Fruit fly (Drosophila melanogaster) whole organism, prepupa: ENCODE data around the gene Alg7.

Experiments
- Blimp-1 ChIP-seq: fragments of 200-800 bp; sonication (Bioruptor generic); optimal IDR thresholded peaks from 3 replicates; lab custom pipeline; 2017; ENCODE audit warnings: missing biosample characterization, missing genetic modification characterization, mild to moderate bottlenecking, moderate library complexity, missing genetic modification reagents
- CG10631 ChIP-seq: fragments of 200-800 bp; sonication (Bioruptor generic); optimal IDR thresholded peaks from 2 replicates; lab custom pipeline; 2016; ENCODE audit warnings: missing biosample characterization, missing genetic modification characterization
- CG11294 ChIP-seq: fragments of 200-800 bp; sonication (Bioruptor generic); IDR thresholded peaks from 2 replicates; pipeline ENCODE4 v1.3.6; 2022; ENCODE audit warnings: missing biosample characterization, missing genetic modification characterization
- CG11762 ChIP-seq: fragments of 200-800 bp; sonication (Bioruptor generic); optimal IDR thresholded peaks from 3 replicates; lab custom pipeline; 2016; ENCODE audit warnings: missing biosample characterization, missing genetic modification characterization; ENCODE audit not compliant: insufficient read depth
- CG1621 ChIP-seq: fragments of 200-800 bp; sonication (Bioruptor generic); optimal IDR thresholded peaks from 3 replicates; lab custom pipeline; 2018; ENCODE audit warnings: missing biosample characterization, mild to moderate bottlenecking, missing genetic modification characterization
- CG3032 ChIP-seq: fragments of 200-800 bp; optimal IDR thresholded peaks from 2 replicates; lab custom pipeline; 2019; ENCODE audit warnings: missing biosample characterization, mild to moderate bottlenecking, missing genetic modification characterization, moderate library complexity
- CG31627 ChIP-seq: fragments of 200-800 bp; sonication (Bioruptor generic); optimal IDR thresholded peaks from 3 replicates; lab custom pipeline; 2016; ENCODE audit warnings: missing biosample characterization, missing genetic modification characterization
- CG34406 ChIP-seq: fragments of 200-800 bp; sonication (Bioruptor generic); optimal IDR thresholded peaks from 3 replicates; lab custom pipeline; 2016; ENCODE audit warnings: missing biosample characterization, missing genetic modification characterization
- CG4318 ChIP-seq: fragments of 200-800 bp; sonication (Bioruptor generic); optimal IDR thresholded peaks from 3 replicates; lab custom pipeline; 2017; ENCODE audit warnings: missing biosample characterization, mild to moderate bottlenecking, missing genetic modification characterization
- CG6276 ChIP-seq: fragments of 200-800 bp; sonication (Bioruptor generic); optimal IDR thresholded peaks from 2 replicates; lab custom pipeline; 2017; ENCODE audit warnings: missing biosample characterization, mild to moderate bottlenecking, missing genetic modification characterization
- CG6792 ChIP-seq: fragments of 200-800 bp; sonication (Bioruptor generic); optimal IDR thresholded peaks from 3 replicates; lab custom pipeline; 2016; ENCODE audit warnings: missing biosample characterization, missing genetic modification characterization
- CG6854 ChIP-seq: fragments of 200-800 bp; sonication (Bioruptor generic); optimal IDR thresholded peaks from 2 replicates; lab custom pipeline; 2017; ENCODE audit warnings: missing biosample characterization, mild to moderate bottlenecking, missing genetic modification characterization
- CG7368 ChIP-seq: fragments of 200-800 bp; sonication (Bioruptor generic); optimal IDR thresholded peaks from 3 replicates; lab custom pipeline; 2016; ENCODE audit warnings: missing biosample characterization, missing genetic modification characterization
- CG8119 ChIP-seq: fragments of 200-800 bp; sonication (Bioruptor generic); IDR thresholded peaks from 3 replicates; pipeline ENCODE4 v1.3.6; 2022; ENCODE audit warnings: missing biosample characterization, missing genetic modification characterization
- CG8632 ChIP-seq: fragments of 200-800 bp; sonication (Bioruptor generic); optimal IDR thresholded peaks from 3 replicates; lab custom pipeline; 2016; ENCODE audit warnings: missing biosample characterization, missing genetic modification characterization
- Eip78C ChIP-seq: fragments of 200-800 bp; sonication (Bioruptor generic); peaks from one replicate; lab custom pipeline; 2016; ENCODE audit warnings: missing biosample characterization, missing genetic modification characterization
- Ets21C ChIP-seq: fragments of 200-800 bp; sonication (Bioruptor generic); optimal IDR thresholded peaks from 3 replicates; lab custom pipeline; 2016; ENCODE audit warnings: missing biosample characterization, missing genetic modification characterization
- Ets96B ChIP-seq: fragments of 200-800 bp; optimal IDR thresholded peaks from 2 replicates; lab custom pipeline; 2019; ENCODE audit warnings: missing biosample characterization, mild to moderate bottlenecking, missing genetic modification characterization, moderate library complexity
- Gug ChIP-seq: fragments of 200-800 bp; sonication (Bioruptor generic); IDR thresholded peaks from 2 replicates; pipeline ENCODE4 v1.3.6; 2022; ENCODE audit warnings: missing biosample characterization, missing genetic modification characterization
- Hr38 ChIP-seq: sonication (Bioruptor generic); optimal IDR thresholded peaks from 2 replicates; lab custom pipeline; 2016; ENCODE audit warnings: missing biosample characterization, missing genetic modification characterization
- Hr4 ChIP-seq: fragments of 200-800 bp; sonication (Bioruptor generic); optimal IDR thresholded peaks from 3 replicates; lab custom pipeline; 2016; ENCODE audit warnings: missing biosample characterization, missing genetic modification characterization
- Lpt ChIP-seq: fragments of 200-800 bp; sonication (Bioruptor generic); optimal IDR thresholded peaks from 3 replicates; lab custom pipeline; 2016; ENCODE audit warnings: missing biosample characterization, missing genetic modification characterization
- Met ChIP-seq: fragments of 200-800 bp; sonication (Bioruptor generic); optimal IDR thresholded peaks from 3 replicates; lab custom pipeline; 2016; ENCODE audit warnings: missing biosample characterization, missing genetic modification characterization
- OdsH ChIP-seq: fragments of 200-800 bp; sonication (Bioruptor generic); optimal IDR thresholded peaks from 3 replicates; lab custom pipeline; 2016; ENCODE audit warnings: missing biosample characterization, missing genetic modification characterization
- Sox102F ChIP-seq: fragments of 200-800 bp; sonication (Bioruptor generic); optimal IDR thresholded peaks from 2 replicates; lab custom pipeline; 2016; ENCODE audit warnings: missing biosample characterization, mild to moderate bottlenecking, missing genetic modification characterization
- Sox14 ChIP-seq: fragments of 200-800 bp; sonication (Bioruptor generic); optimal IDR thresholded peaks from 3 replicates; lab custom pipeline; 2016; ENCODE audit warnings: missing biosample characterization, missing genetic modification characterization
- Sox15 ChIP-seq: fragments of 200-800 bp; sonication (Bioruptor generic); optimal IDR thresholded peaks from 3 replicates; lab custom pipeline; 2016; ENCODE audit warnings: missing biosample characterization, missing genetic modification characterization
- achi ChIP-seq: fragments of 200-800 bp; sonication (Bioruptor generic); optimal IDR thresholded peaks from 3 replicates; lab custom pipeline; 2016; ENCODE audit warnings: missing biosample characterization, missing genetic modification characterization
- acj6 ChIP-seq: fragments of 200-800 bp; sonication (Bioruptor generic); optimal IDR thresholded peaks from 3 replicates; lab custom pipeline; 2016; ENCODE audit warnings: missing biosample characterization, missing genetic modification characterization
- cyc ChIP-seq: fragments of 200-800 bp; sonication (Bioruptor generic); optimal IDR thresholded peaks from 3 replicates; lab custom pipeline; 2016; ENCODE audit warnings: missing biosample characterization, missing genetic modification characterization
- dsx ChIP-seq: fragments of 200-800 bp; optimal IDR thresholded peaks from 3 replicates; lab custom pipeline; 2019; ENCODE audit warnings: missing biosample characterization, mild to moderate bottlenecking, missing genetic modification characterization, moderate library complexity; ENCODE audit not compliant: poor library complexity, severe bottlenecking
- eg ChIP-seq: fragments of 200-800 bp; sonication (Bioruptor generic); IDR thresholded peaks from 3 replicates; pipeline ENCODE4 v1.3.6; 2022; ENCODE audit warnings: missing biosample characterization, missing genetic modification characterization
- esn ChIP-seq: fragments of 200-800 bp; sonication (Bioruptor generic); optimal IDR thresholded peaks from 2 replicates; lab custom pipeline; 2016; ENCODE audit warnings: missing biosample characterization, mild to moderate bottlenecking, missing genetic modification characterization, moderate library complexity
- fd59A ChIP-seq: fragments of 200-800 bp; sonication (Bioruptor generic); optimal IDR thresholded peaks from 2 replicates; lab custom pipeline; 2017; ENCODE audit warnings: missing biosample characterization, mild to moderate bottlenecking, missing genetic modification characterization, missing genetic modification reagents
- net ChIP-seq: fragments of 200-800 bp; sonication (Bioruptor generic); optimal IDR thresholded peaks from 3 replicates; lab custom pipeline; 2016; ENCODE audit warnings: missing biosample characterization, missing genetic modification characterization
- salr ChIP-seq, 2 experiments: fragments of 200-800 bp; sonication (Bioruptor generic); optimal IDR thresholded peaks; 3 replicates each; lab custom pipeline; 2016 to 2018; ENCODE audit warnings: missing biosample characterization in 2 of 2, missing genetic modification characterization in 2 of 2, mild to moderate bottlenecking in 1 of 2
- spab ChIP-seq: fragments of 200-800 bp; sonication (Bioruptor generic); optimal IDR thresholded peaks from 2 replicates; lab custom pipeline; 2017; ENCODE audit warnings: missing biosample characterization, mild to moderate bottlenecking, missing genetic modification characterization, missing genetic modification reagents
- ss ChIP-seq, 2 experiments: fragments of 200-800 bp; sonication (Bioruptor generic); optimal IDR thresholded peaks; 2 replicates in 1 of 2; 3 replicates in 1 of 2; lab custom pipeline; 2017 to 2018; ENCODE audit warnings: mild to moderate bottlenecking in 2 of 2, missing biosample characterization in 2 of 2, missing genetic modification characterization in 2 of 2, moderate library complexity in 1 of 2
- svp ChIP-seq: fragments of 200-800 bp; sonication (Bioruptor generic); peaks from one replicate; lab custom pipeline; 2016; ENCODE audit warnings: missing biosample characterization, missing genetic modification characterization
- vri ChIP-seq: fragments of 200-800 bp; sonication (Bioruptor generic); optimal IDR thresholded peaks from 3 replicates; lab custom pipeline; 2016; ENCODE audit warnings: missing biosample characterization, mild to moderate bottlenecking, missing genetic modification characterization

Alg7 gene

dm6 chr2L:13157903-13158302 is 21.1 kb upstream of the Alg7 start (continued):
- TF ChIP-seq CG11762 (GFP tag; lab: Kevin White, UChicago): no peak
- TF ChIP-seq CG31627: no peak
- TF ChIP-seq Ets21C (GFP tag; lab: Kevin White, UChicago): no peak
- no peak for TF ChIP-seq svp
- peak; percentile 5 for TF ChIP-seq CG6792 (GFP tag; lab: Kevin White, UChicago)
- TF ChIP-seq esn (GFP tag; lab: Kevin White, UChicago): peak; percentile 9
- TF ChIP-seq Gug (GFP tag; lab: Robert Waterston, UW): no peak
- TF ChIP-seq CG11294: no peak
- no peak for TF ChIP-seq acj6 (GFP tag; lab: Kevin White, UChicago)
- TF ChIP-seq Sox15: no peak
- TF ChIP-seq net (GFP tag; lab: Kevin White, UChicago): peak; percentile 6
- peak; percentile 39 for TF ChIP-seq CG6854 (GFP tag; lab: Kevin White, UChicago)

dm6 chr2L:13158510-13158909 is 20.5 kb upstream of the Alg7 start, which contains the start of gene Pk34A:
TSS of gene Pk34A (plus strand) at chr2L:13158810.
- TF ChIP-seq CG3032 (tag; lab: Kevin White, UChicago): no peak
- no peak for TF ChIP-seq esn (GFP tag; lab: Kevin White, UChicago)
- TF ChIP-seq Met (GFP tag; lab: Kevin White, UChicago): no peak
- TF ChIP-seq Sox15: no peak
- TF ChIP-seq CG8119 (GFP tag; lab: Robert Waterston, UW): no peak
- no peak for TF ChIP-seq Sox14 (GFP tag; lab: Kevin White, UChicago)
- no peak for TF ChIP-seq Eip78C (GFP tag; lab: Kevin White, UChicago)
- no peak for TF ChIP-seq cyc
- no peak for TF ChIP-seq salr (GFP tag; optimal IDR thresholded peaks at IDR 0.05; lab: Kevin White, UChicago)
- no peak for TF ChIP-seq CG11294
- no peak for TF ChIP-seq OdsH
- no peak for TF ChIP-seq Sox102F (GFP tag; lab: Kevin White, UChicago)
- TF ChIP-seq CG31627: no peak
- no peak for TF ChIP-seq CG7368 (GFP tag; lab: Kevin White, UChicago)
- TF ChIP-seq CG6854 (GFP tag; lab: Kevin White, UChicago): no peak

dm6 chr2L:13160227-13160626 is 18.8 kb upstream of the Alg7 start, which contains the start of gene kmg:
TSS of gene kmg (plus strand) at chr2L:13160527.
- TF ChIP-seq salr (GFP tag; optimal IDR thresholded peaks at IDR 0.05; lab: Kevin White, UChicago) (no peak), CG1621 (tag; lab: Kevin White, UChicago) (no peak), CG8632 (GFP tag; lab: Kevin White, UChicago) (no peak)

dm6 chr2L:13164994-13165801 is 13.8 kb upstream of the Alg7 start, which contains the start of gene Sirt1:
TSS of gene Sirt1 (plus strand) at chr2L:13165564.
- TF ChIP-seq Hr4 (GFP tag; lab: Kevin White, UChicago) (peak; percentile 87), CG7368 (GFP tag; lab: Kevin White, UChicago) (peak; percentile 66), Hr38 (GFP tag; lab: Kevin White, UChicago) (no peak), CG3032 (tag; lab: Kevin White, UChicago) (peak; percentile 87), fd59A (GFP tag; lab: Kevin White, UChicago) (peak; percentile 75), CG34406 (GFP tag; lab: Kevin White, UChicago) (peak; percentile 87), Lpt (GFP tag; lab: Kevin White, UChicago) (peak; percentile 60), CG4318 (GFP tag; lab: Kevin White, UChicago) (peak; percentile 86), Met (GFP tag; lab: Kevin White, UChicago) (peak; percentile 81), CG8632 (GFP tag; lab: Kevin White, UChicago) (peak; percentile 87), vri (no peak), dsx (GFP tag; lab: Kevin White, UChicago) (peak; percentile 70), eg (GFP tag; lab: Robert Waterston, UW) (peak; percentile 61; the same call in 2 of the 3 replicates), esn (GFP tag; lab: Kevin White, UChicago) (peak; percentile 85), CG11294 (peak; percentile 63; the same call in 1 of the 2 replicates), ss (GFP tag; optimal IDR thresholded peaks at IDR 0.05; lab: Kevin White, UChicago) (peak; percentile 6 to 80), Sox102F (GFP tag; lab: Kevin White, UChicago) (peak; percentile 32), CG10631 (GFP tag; lab: Kevin White, UChicago) (peak; percentile 92), CG31627 (peak; percentile 86), spab (GFP tag; lab: Kevin White, UChicago) (peak; percentile 70), CG11762 (GFP tag; lab: Kevin White, UChicago) (peak; percentile 74), achi (GFP tag; lab: Kevin White, UChicago) (peak; percentile 84), CG6276 (GFP tag; lab: Kevin White, UChicago) (peak; percentile 80), Gug (GFP tag; lab: Robert Waterston, UW) (no peak; the same call in none of the 2 replicates), svp (no peak), Eip78C (GFP tag; lab: Kevin White, UChicago) (peak; percentile 90), CG6854 (GFP tag; lab: Kevin White, UChicago) (peak; percentile 75), Sox14 (GFP tag; lab: Kevin White, UChicago) (peak; percentile 74), CG8119 (GFP tag; lab: Robert Waterston, UW) (peak; percentile 78), Blimp-1 (peak; percentile 78), Ets96B (tag; lab: Kevin White, UChicago) (peak; percentile 87)
